Worm (Caenorhabditis elegans) whole organism, L4 larva: ENCODE data around the gene D2045.7.

Experiments
- ceh-32 ChIP-seq: sonication (generic microtip); optimal IDR thresholded peaks from 2 replicates; lab custom pipeline; 2016; ENCODE audit warnings: mild to moderate bottlenecking, missing genetic modification characterization, missing compliant biosample characterization; ENCODE audit not compliant: poor library complexity
- lin-13 ChIP-seq: fragments of 150-350 bp; optimal IDR thresholded peaks from 2 replicates; lab custom pipeline; 2014; ENCODE audit warnings: missing biosample characterization, missing genetic modification reagents, missing genetic modification characterization

- TF ChIP-seq ceh-32 (tag; lab: Kevin White, UChicago), result no peak
- no peak for TF ChIP-seq lin-13
Observed at ce11 chrIII:10451012-10451411, 28.3 kb upstream of the D2045.7 start, which contains the start of gene H04D03.4.
